Worm (Caenorhabditis elegans) whole organism, young adult: ENCODE data around the gene Y43F8C.17.

Experiments used
- B0261.1 ChIP-seq: sonication (generic microtip); optimal IDR thresholded peaks from 2 replicates; lab custom pipeline; 2016; ENCODE audit warnings: mild to moderate bottlenecking, missing genetic modification characterization, moderate library complexity, missing compliant biosample characterization
- F23B12.7 ChIP-seq: sonication (generic microtip); optimal IDR thresholded peaks from 2 replicates; lab custom pipeline; 2017; ENCODE audit warnings: missing genetic modification characterization, mild to moderate bottlenecking, missing compliant biosample characterization, antibody characterized with exemption, moderate library complexity; ENCODE audit not compliant: insufficient read depth
- Y95B8A.8 ChIP-seq: fragments of 200-800 bp; sonication (Bioruptor generic); IDR thresholded peaks from 2 replicates; pipeline ENCODE4 v1.3.6; 2022; ENCODE audit warnings: missing genetic modification reagents, missing genetic modification characterization, missing compliant biosample characterization
- ama-1 ChIP-seq, 3 experiments: fragments of 150-350 bp in 1 of 3; sonication (generic microtip) in 2 of 3; optimal IDR thresholded peaks; 2 replicates each; lab custom pipeline; 2014 to 2018; ENCODE audit warnings: missing biosample characterization in 2 of 3, missing genetic modification characterization in 2 of 3, missing genetic modification reagents in 2 of 3
- bed-2 ChIP-seq: fragments of 200-800 bp; sonication (Bioruptor generic); IDR thresholded peaks from 2 replicates; pipeline ENCODE4 v1.3.6; 2022; ENCODE audit warnings: missing genetic modification reagents, missing genetic modification characterization, missing compliant biosample characterization
- cebp-1 ChIP-seq, 2 experiments: fragments of 200-800 bp in 1 of 2; sonication (Bioruptor generic) in 1 of 2; sonication (generic microtip) in 1 of 2; IDR thresholded peaks in 1 of 2; optimal IDR thresholded peaks in 1 of 2; 2 replicates each; pipeline versions ENCODE4 v1.3.6 to Lab custom; 2017 to 2022; ENCODE audit warnings: missing compliant biosample characterization in 2 of 2, missing genetic modification characterization in 2 of 2, mild to moderate bottlenecking in 1 of 2, missing genetic modification reagents in 1 of 2, moderate library complexity in 1 of 2
- cebp-2 ChIP-seq: fragments of 200-800 bp; sonication (Bioruptor generic); IDR thresholded peaks from 2 replicates; pipeline ENCODE4 v1.3.6; 2022; ENCODE audit warnings: missing genetic modification characterization, missing compliant biosample characterization
- ceh-79 ChIP-seq: sonication (generic microtip); optimal IDR thresholded peaks from 2 replicates; lab custom pipeline; 2017; ENCODE audit warnings: mild to moderate bottlenecking, missing genetic modification characterization, missing compliant biosample characterization
- egl-18 ChIP-seq: fragments of 200-800 bp; sonication (Bioruptor generic); IDR thresholded peaks from 2 replicates; pipeline ENCODE4 v1.3.6; 2022; ENCODE audit warnings: missing genetic modification reagents, missing genetic modification characterization, missing compliant biosample characterization
- hlh-12 ChIP-seq: sonication (generic microtip); optimal IDR thresholded peaks from 2 replicates; lab custom pipeline; 2016; ENCODE audit warnings: missing genetic modification characterization, missing compliant biosample characterization
- hmg-1.2 ChIP-seq: fragments of 200-800 bp; sonication (Bioruptor generic); IDR thresholded peaks from 2 replicates; pipeline ENCODE4 v1.3.6; 2022; ENCODE audit warnings: missing genetic modification reagents, missing genetic modification characterization, missing compliant biosample characterization
- madf-10 ChIP-seq: sonication (generic microtip); optimal IDR thresholded peaks from 2 replicates; lab custom pipeline; 2016; ENCODE audit warnings: mild to moderate bottlenecking, missing genetic modification characterization, missing compliant biosample characterization
- madf-6 ChIP-seq: fragments of 200-800 bp; sonication (Bioruptor generic); IDR thresholded peaks from 2 replicates; pipeline ENCODE4 v1.3.6; 2022; ENCODE audit warnings: missing genetic modification reagents, missing genetic modification characterization, missing compliant biosample characterization
- nfyb-1 ChIP-seq: fragments of 200-800 bp; sonication (Bioruptor generic); IDR thresholded peaks from 2 replicates; pipeline ENCODE4 v1.3.6; 2022; ENCODE audit warnings: missing genetic modification reagents, missing genetic modification characterization, missing compliant biosample characterization
- nhr-80 ChIP-seq: sonication (generic microtip); optimal IDR thresholded peaks from 2 replicates; lab custom pipeline; 2016; ENCODE audit warnings: missing genetic modification characterization, missing compliant biosample characterization
- pha-4 ChIP-seq: fragments of 150-350 bp; sonication (generic microtip); optimal IDR thresholded peaks from 2 replicates; lab custom pipeline; 2014; ENCODE audit warnings: missing biosample characterization, missing genetic modification reagents, missing genetic modification characterization
- rpc-1 ChIP-seq, 2 experiments: fragments of 150-350 bp in 1 of 2; sonication (generic microtip) in 1 of 2; optimal IDR thresholded peaks; 2 replicates each; lab custom pipeline; 2014 to 2018; ENCODE audit warnings: missing biosample characterization in 1 of 2, missing genetic modification characterization in 1 of 2, missing genetic modification reagents in 1 of 2, missing genotype in 1 of 2
- tbp1 ChIP-seq: fragments of 200-800 bp; sonication (Bioruptor generic); optimal IDR thresholded peaks from 2 replicates; lab custom pipeline; 2018; ENCODE audit warnings: mild to moderate bottlenecking, missing genetic modification characterization, missing compliant biosample characterization
- unc-62 ChIP-seq: fragments of 150-350 bp; optimal IDR thresholded peaks from 2 replicates; lab custom pipeline; 2014; ENCODE audit warnings: missing biosample characterization, missing genetic modification reagents, missing genetic modification characterization
- zfh-2 ChIP-seq: fragments of 200-800 bp; sonication (Bioruptor generic); conservative IDR thresholded peaks from 2 replicates; pipeline ENCODE4 v1.3.6; 2022; ENCODE audit warnings: missing genetic modification reagents, missing genetic modification characterization, missing compliant biosample characterization
- ztf-22 ChIP-seq: fragments of 200-800 bp; sonication (Bioruptor generic); optimal IDR thresholded peaks from 2 replicates; lab custom pipeline; 2018; ENCODE audit warnings: mild to moderate bottlenecking, missing genetic modification characterization, moderate library complexity, missing compliant biosample characterization
- ztf-28 ChIP-seq: fragments of 200-800 bp; sonication (Bioruptor generic); IDR thresholded peaks from 2 replicates; pipeline ENCODE4 v1.3.6; 2022; ENCODE audit warnings: missing genetic modification reagents, missing genetic modification characterization, missing compliant biosample characterization

The Y43F8C.17 gene

DNA sequence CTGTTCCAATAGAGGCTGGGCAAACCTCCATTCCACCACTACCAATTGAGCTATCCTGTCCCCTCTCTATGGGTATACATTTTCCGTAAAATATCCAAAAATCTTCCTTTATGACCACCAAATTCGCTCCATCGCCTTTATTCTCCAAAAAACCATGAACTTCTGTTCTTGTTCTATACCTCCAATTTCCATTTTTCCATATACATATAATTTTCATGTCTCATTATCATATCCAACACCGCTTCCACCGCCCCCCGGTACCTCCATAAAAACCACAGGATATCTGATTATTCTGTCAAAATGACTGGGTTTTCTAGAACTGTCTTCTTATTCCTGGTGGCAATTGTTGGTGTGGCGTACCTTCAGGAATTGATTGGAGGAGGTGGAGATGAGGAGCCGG is at the start of gene Y43F8C.17:
Y43F8C.17 (plus strand) TSS at position 301 of the 400 bp plus-strand sequence.
- TF ChIP-seq cebp-2: 0 out of 2 replicates have a peak, but pooled peaks have one; percentile 43
- no peak for TF ChIP-seq ztf-28 (GFP tag; lab: Robert Waterston, UW)
- TF ChIP-seq, all 124 proteins: peak for 1

DNA sequence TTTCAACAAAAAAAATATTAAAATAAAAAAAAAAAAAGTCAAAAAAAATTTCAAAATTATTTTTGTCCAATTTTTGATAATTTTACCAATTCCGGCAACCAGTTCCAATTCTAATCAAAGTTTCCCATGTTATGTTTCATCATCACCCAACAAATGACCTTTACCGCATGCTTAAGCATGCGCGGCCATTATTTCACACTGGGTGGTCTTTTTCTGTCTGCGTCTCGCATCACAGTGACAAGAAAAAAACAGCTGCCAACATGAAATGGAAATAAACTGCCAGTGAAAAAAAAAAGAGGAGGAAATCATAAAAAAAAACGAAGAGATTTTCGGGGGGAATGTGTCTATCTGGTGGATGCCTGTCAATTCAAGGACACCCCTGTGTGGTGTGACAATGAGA is 49.6 kb upstream of the Y43F8C.17 start:
- TF ChIP-seq hmg-1.2: peak; percentile 26; the same call in 1 of the 2 replicates
- TF ChIP-seq ztf-22 (GFP tag; lab: Kevin White, UChicago): no peak
- TF ChIP-seq nfyb-1: no peak
- TF ChIP-seq pha-4 (tag; lab: Kevin White, UChicago): no peak
- TF ChIP-seq, all 124 proteins: peak for 1

- no peak for TF ChIP-seq bed-2
- TF ChIP-seq rpc-1 (optimal IDR thresholded peaks at IDR 0.05; lab: Kevin White, UChicago): peak; percentile 29
- TF ChIP-seq rpc-1 (tag; optimal IDR thresholded peaks at IDR 0.05; lab: Kevin White, UChicago): peak; percentile 66
- TF ChIP-seq unc-62 (GFP tag; lab: Kevin White, UChicago): no peak
- peak; percentile 35 for TF ChIP-seq B0261.1 (tag; lab: Kevin White, UChicago)
- no peak for TF ChIP-seq madf-10
- TF ChIP-seq tbp1 (GFP tag; lab: Kevin White, UChicago): peak; percentile 74
- TF ChIP-seq, all 124 proteins: peak for 3
These were observed 48.2 kb upstream of the Y43F8C.17 start for ce11 chrV:19667716-19668115.

DNA sequence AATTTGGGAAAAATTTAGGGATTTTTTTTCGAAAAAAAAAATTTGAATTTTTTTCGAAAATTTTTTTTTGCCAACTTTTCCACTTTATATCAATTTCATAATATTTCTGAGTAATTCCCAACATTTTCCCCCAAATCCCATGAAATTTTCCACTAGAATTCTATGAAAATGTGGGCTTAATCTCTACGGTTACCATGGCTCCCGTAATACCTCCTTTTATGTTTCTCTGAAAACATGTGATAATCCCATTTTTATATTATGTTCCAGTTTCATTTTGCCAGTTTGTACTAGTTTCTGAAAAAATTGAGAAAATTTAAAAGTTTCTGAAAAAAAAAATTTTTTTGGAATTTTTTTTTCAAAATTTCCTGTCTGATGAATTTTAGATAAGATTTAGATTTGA is 47.7 kb upstream of the Y43F8C.17 start:
- no peak for TF ChIP-seq Y95B8A.8 (GFP tag; lab: Robert Waterston, UW)
- no peak for TF ChIP-seq hlh-12 (tag; lab: Kevin White, UChicago)
- no peak for TF ChIP-seq F23B12.7 (tag; lab: Kevin White, UChicago)
- TF ChIP-seq egl-18: no peak

ce11 chrV:19669959-19670358 is 46.0 kb upstream of the Y43F8C.17 start, which contains the start of gene Y43F8C.11:
Gene Y43F8C.11, plus strand, starts transcription at chrV:19670259.
- peak; percentile 29 for TF ChIP-seq hmg-1.2
- 0 out of 2 replicates have a peak, but pooled peaks have one; percentile 26 for TF ChIP-seq zfh-2 (GFP tag; lab: Robert Waterston, UW)
- TF ChIP-seq ceh-79 (tag; lab: Kevin White, UChicago): no peak

- peak; percentile 76 for TF ChIP-seq tbp1 (GFP tag; lab: Kevin White, UChicago)
- TF ChIP-seq F23B12.7 (tag; lab: Kevin White, UChicago): no peak
- TF ChIP-seq B0261.1 (tag; lab: Kevin White, UChicago): peak; percentile 40
- peak; percentile 7 for TF ChIP-seq rpc-1 (optimal IDR thresholded peaks at IDR 0.05; lab: Kevin White, UChicago)
- peak; percentile 64 for TF ChIP-seq rpc-1 (tag; optimal IDR thresholded peaks at IDR 0.05; lab: Kevin White, UChicago)
These were observed 45.1 kb upstream of the Y43F8C.17 start for ce11 chrV:19670866-19671265.

ce11 chrV:19671816-19672215 is 44.1 kb upstream of the Y43F8C.17 start:
- TF ChIP-seq zfh-2 (GFP tag; lab: Robert Waterston, UW): peak; percentile 58; the same call in 1 of the 2 replicates
- TF ChIP-seq madf-6 (GFP tag; lab: Robert Waterston, UW): no peak
- TF ChIP-seq hmg-1.2: peak; percentile 82

DNA sequence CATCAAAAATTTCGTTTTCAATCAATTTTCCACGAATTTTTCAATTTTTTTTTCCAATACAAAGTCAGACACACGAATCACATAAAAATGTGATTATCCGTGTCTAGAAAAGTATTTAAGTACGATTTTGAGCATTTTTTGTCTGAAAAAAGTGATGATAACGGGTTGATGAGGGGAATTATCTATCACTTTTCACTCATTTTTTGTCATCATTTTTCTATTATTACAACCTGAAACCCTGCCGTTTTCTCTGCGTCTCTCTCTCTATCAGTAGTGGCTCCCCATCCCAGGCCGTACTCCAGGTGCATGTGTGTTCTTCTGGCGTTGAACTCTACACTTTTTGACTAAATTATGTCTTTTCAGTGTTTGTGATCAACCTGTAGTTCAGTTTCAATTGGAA is 43.6 kb upstream of the Y43F8C.17 start:
- peak; percentile 86 for TF ChIP-seq nhr-80
- TF ChIP-seq cebp-1 (GFP tag; IDR thresholded peaks at IDR 0.05; lab: Robert Waterston, UW): no peak
- peak; percentile 83 for TF ChIP-seq cebp-1 (tag; optimal IDR thresholded peaks at IDR 0.05; lab: Kevin White, UChicago)
- TF ChIP-seq ama-1 (optimal IDR thresholded peaks at IDR 0.05; lab: Kevin White, UChicago): no peak
- no peak for TF ChIP-seq ama-1 (GFP tag; optimal IDR thresholded peaks at IDR 0.05; lab: Kevin White, UChicago)
